Worm (Caenorhabditis elegans) whole organism, L4 larva: ENCODE data around the gene nas-10.

Experiments used
- F49E8.2 ChIP-seq: sonication (generic microtip); optimal IDR thresholded peaks from 2 replicates; lab custom pipeline; 2016; ENCODE audit warnings: missing compliant biosample characterization, mild to moderate bottlenecking, missing genetic modification characterization, borderline replicate concordance
- T26A8.4 ChIP-seq: fragments of 200-800 bp; sonication (Bioruptor generic); IDR thresholded peaks from 2 replicates; pipeline ENCODE4 v1.3.6; 2022; ENCODE audit warnings: missing genetic modification characterization, missing compliant biosample characterization
- Y48G9A.11 ChIP-seq: fragments of 200-800 bp; sonication (Bioruptor generic); IDR thresholded peaks from 2 replicates; pipeline ENCODE4 v1.3.6; 2022; ENCODE audit warnings: missing genetic modification reagents, missing genetic modification characterization, missing compliant biosample characterization
- ceh-28 ChIP-seq: fragments of 150-350 bp; optimal IDR thresholded peaks from 2 replicates; lab custom pipeline; 2014; ENCODE audit warnings: missing biosample characterization, missing genetic modification reagents, missing genetic modification characterization
- ceh-44 ChIP-seq: fragments of 200-800 bp; sonication (Bioruptor generic); IDR thresholded peaks from 2 replicates; pipeline ENCODE4 v1.3.6; 2022; ENCODE audit warnings: missing genetic modification reagents, missing genetic modification characterization, missing compliant biosample characterization
- ces-1 ChIP-seq: fragments of 150-350 bp; sonication (generic microtip); optimal IDR thresholded peaks from 4 replicates; lab custom pipeline; 2014; ENCODE audit warnings: missing biosample characterization, missing genetic modification reagents, missing genetic modification characterization
- daf-16 ChIP-seq, 3 experiments: sonication (generic microtip); optimal IDR thresholded peaks; 2 replicates each; lab custom pipeline; 2016 to 2017; ENCODE audit warnings: missing genetic modification characterization in 3 of 3, missing genetic modification reagents in 3 of 3, mild to moderate bottlenecking in 2 of 3, missing compliant biosample characterization in 2 of 3, missing biosample characterization in 1 of 3, moderate library complexity in 1 of 3
- daf-8 ChIP-seq: fragments of 200-800 bp; sonication (Bioruptor generic); IDR thresholded peaks from 2 replicates; pipeline ENCODE4 v1.3.6; 2022; ENCODE audit warnings: missing genetic modification characterization, missing compliant biosample characterization
- dmd-6 ChIP-seq: fragments of 200-800 bp; sonication (Bioruptor generic); IDR thresholded peaks from 2 replicates; pipeline ENCODE4 v1.3.6; 2022; ENCODE audit warnings: missing genetic modification reagents, missing genetic modification characterization, missing compliant biosample characterization
- dmd-9 ChIP-seq: fragments of 200-800 bp; sonication (Bioruptor generic); IDR thresholded peaks from 2 replicates; pipeline ENCODE4 v1.3.6; 2022; ENCODE audit warnings: missing genetic modification reagents, missing genetic modification characterization, missing compliant biosample characterization
- dve-1 ChIP-seq: sonication (generic microtip); optimal IDR thresholded peaks from 2 replicates; lab custom pipeline; 2017; ENCODE audit warnings: antibody characterized with exemption, mild to moderate bottlenecking, missing genetic modification characterization, missing compliant biosample characterization; ENCODE audit not compliant: insufficient read depth
- egl-27 ChIP-seq: sonication (generic microtip); optimal IDR thresholded peaks from 3 replicates; lab custom pipeline; 2017; ENCODE audit warnings: missing biosample characterization, missing genetic modification reagents, missing genetic modification characterization
- fos-1 ChIP-seq: fragments of 150-350 bp; optimal IDR thresholded peaks from 2 replicates; lab custom pipeline; 2014; ENCODE audit warnings: missing biosample characterization, missing genetic modification characterization
- hif-1 ChIP-seq, 2 experiments: sonication (generic microtip); optimal IDR thresholded peaks; 2 replicates each; lab custom pipeline; 2016 to 2017; ENCODE audit warnings: missing compliant biosample characterization in 2 of 2, missing genetic modification characterization in 2 of 2, missing genetic modification reagents in 2 of 2, missing genotype in 2 of 2, mild to moderate bottlenecking in 1 of 2
- hlh-11 ChIP-seq: fragments of 200-800 bp; sonication (Bioruptor generic); optimal IDR thresholded peaks from 2 replicates; lab custom pipeline; 2018; ENCODE audit warnings: mild to moderate bottlenecking, missing genetic modification characterization, missing compliant biosample characterization
- hmg-1.1 ChIP-seq: fragments of 200-800 bp; sonication (Bioruptor generic); IDR thresholded peaks from 2 replicates; pipeline ENCODE4 v1.3.6; 2022; ENCODE audit warnings: missing genetic modification reagents, missing genetic modification characterization, missing compliant biosample characterization
- lin-1 ChIP-seq: fragments of 200-800 bp; sonication (Bioruptor generic); IDR thresholded peaks from 2 replicates; pipeline ENCODE4 v1.3.6; 2022; ENCODE audit warnings: missing genetic modification reagents, missing genetic modification characterization, missing compliant biosample characterization
- lin-38 ChIP-seq: fragments of 200-800 bp; sonication (Bioruptor generic); IDR thresholded peaks from 2 replicates; pipeline ENCODE4 v1.3.6; 2022; ENCODE audit warnings: missing genetic modification reagents, missing genetic modification characterization, missing compliant biosample characterization
- mes-2 ChIP-seq: sonication (generic microtip); optimal IDR thresholded peaks from 2 replicates; lab custom pipeline; 2016; ENCODE audit warnings: missing genotype, mild to moderate bottlenecking, missing genetic modification characterization, missing compliant biosample characterization; ENCODE audit not compliant: poor library complexity, severe bottlenecking
- mxl-2 ChIP-seq: fragments of 200-800 bp; sonication (Bioruptor generic); conservative IDR thresholded peaks from 2 replicates; pipeline ENCODE4 v1.3.6; 2022; ENCODE audit warnings: missing genetic modification reagents, missing genetic modification characterization, missing compliant biosample characterization
- mxl-3 ChIP-seq: fragments of 200-800 bp; sonication (Bioruptor generic); optimal IDR thresholded peaks from 2 replicates; lab custom pipeline; 2018; ENCODE audit warnings: mild to moderate bottlenecking, missing genetic modification characterization, missing compliant biosample characterization
- nhr-111 ChIP-seq: fragments of 200-800 bp; sonication (Bioruptor generic); optimal IDR thresholded peaks from 2 replicates; lab custom pipeline; 2018; ENCODE audit warnings: mild to moderate bottlenecking, missing genetic modification characterization, missing compliant biosample characterization
- nhr-28 ChIP-seq: fragments of 150-350 bp; optimal IDR thresholded peaks from 2 replicates; lab custom pipeline; 2014; ENCODE audit warnings: missing biosample characterization, missing genetic modification characterization
- nhr-41 ChIP-seq: fragments of 200-800 bp; sonication (Bioruptor generic); IDR thresholded peaks from 2 replicates; pipeline ENCODE4 v1.3.6; 2022; ENCODE audit warnings: missing genetic modification reagents, missing genetic modification characterization, missing compliant biosample characterization
- nhr-77 ChIP-seq: fragments of 150-350 bp; optimal IDR thresholded peaks from 2 replicates; lab custom pipeline; 2014; ENCODE audit warnings: missing biosample characterization, missing genetic modification characterization
- pha-4 ChIP-seq, 2 experiments: fragments of 150-350 bp in 1 of 2; fragments of 200-800 bp in 1 of 2; sonication (Bioruptor generic) in 1 of 2; IDR thresholded peaks in 1 of 2; optimal IDR thresholded peaks in 1 of 2; 2 replicates each; pipeline versions ENCODE4 v1.3.6 to Lab custom; 2014 to 2022; ENCODE audit warnings: missing genetic modification characterization in 2 of 2, missing genetic modification reagents in 2 of 2, missing biosample characterization in 1 of 2, missing compliant biosample characterization in 1 of 2
- php-3 ChIP-seq: fragments of 200-800 bp; sonication (Bioruptor generic); IDR thresholded peaks from 2 replicates; pipeline ENCODE4 v1.3.6; 2022; ENCODE audit warnings: missing genetic modification reagents, missing genetic modification characterization, missing compliant biosample characterization
- pqm-1 ChIP-seq: sonication (generic microtip); optimal IDR thresholded peaks from 2 replicates; lab custom pipeline; 2017; ENCODE audit warnings: missing biosample characterization, missing genetic modification characterization
- sdz-12 ChIP-seq: fragments of 200-800 bp; sonication (Bioruptor generic); optimal IDR thresholded peaks from 2 replicates; lab custom pipeline; 2018; ENCODE audit warnings: mild to moderate bottlenecking, missing genetic modification characterization, missing compliant biosample characterization
- snpc-1.2 ChIP-seq: fragments of 200-800 bp; sonication (Bioruptor generic); IDR thresholded peaks from 2 replicates; pipeline ENCODE4 v1.3.6; 2022; ENCODE audit warnings: missing genetic modification reagents, missing genetic modification characterization, missing compliant biosample characterization
- tag-97 ChIP-seq: fragments of 200-800 bp; sonication (Bioruptor generic); IDR thresholded peaks from 2 replicates; pipeline ENCODE4 v1.3.6; 2022; ENCODE audit warnings: missing genetic modification characterization, missing compliant biosample characterization
- tra-1 ChIP-seq: fragments of 200-800 bp; sonication (Bioruptor generic); IDR thresholded peaks from 2 replicates; pipeline ENCODE4 v1.3.6; 2022; ENCODE audit warnings: missing genetic modification reagents, missing genetic modification characterization, missing compliant biosample characterization
- unc-62 ChIP-seq, 3 experiments: fragments of 150-350 bp in 1 of 3; sonication (generic microtip); optimal IDR thresholded peaks in 2 of 3; peaks in 1 of 3; 1 replicate in 1 of 3; 2 replicates in 2 of 3; lab custom pipeline; 2014 to 2017; ENCODE audit warnings: missing biosample characterization in 3 of 3, missing genetic modification characterization in 3 of 3, missing genetic modification reagents in 3 of 3, missing genotype in 1 of 3

nas-10 gene

DNA sequence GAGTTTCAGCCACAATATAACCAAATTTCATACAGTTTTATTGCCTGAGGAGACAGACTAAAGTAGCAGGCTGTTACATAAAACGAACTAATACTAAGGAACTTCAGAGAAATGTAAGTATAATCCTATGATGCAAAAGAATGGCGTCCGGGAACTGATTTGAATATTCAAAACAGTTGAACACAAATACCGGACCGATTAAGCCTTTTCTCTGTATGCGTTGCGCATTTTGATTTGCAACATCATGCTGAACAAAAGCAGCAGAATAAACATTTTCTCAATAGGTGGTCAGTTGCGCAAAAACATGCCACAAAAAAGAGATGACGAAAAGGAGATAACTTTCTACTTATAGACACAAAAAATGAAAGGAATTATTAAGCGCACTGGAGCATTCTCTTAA is 39.3 kb downstream of the nas-10 start:
- TF ChIP-seq Y48G9A.11 (GFP tag; lab: Robert Waterston, UW): no peak
- TF ChIP-seq unc-62 (GFP tag; optimal IDR thresholded peaks at IDR 0.05 in 1 of 2; lab: Kevin White, UChicago): peak in 1 of 2 experiments; percentile 95
- no peak for TF ChIP-seq unc-62 (tag; optimal IDR thresholded peaks at IDR 0.05; lab: Kevin White, UChicago)

DNA sequence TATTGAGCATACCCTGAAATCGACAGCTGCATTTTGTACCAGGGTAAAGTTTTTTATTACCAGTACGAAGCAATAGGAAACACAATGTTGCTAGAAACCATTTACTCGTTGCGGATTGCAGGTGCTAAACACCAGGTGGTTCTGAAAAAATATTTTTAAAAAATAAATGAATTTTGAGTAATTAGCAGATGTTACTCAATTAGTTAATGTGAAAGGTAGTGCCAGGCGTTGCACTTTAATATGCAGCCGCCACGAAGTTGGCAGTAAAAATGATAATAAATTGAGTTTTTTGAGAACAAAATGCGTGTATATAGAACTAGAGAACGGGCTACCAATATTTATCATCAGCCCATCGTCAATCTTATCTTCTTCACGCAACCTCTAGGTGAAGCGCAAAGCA is 43.7 kb downstream of the nas-10 start, which contains the start of gene nstp-9:
nstp-9 (minus strand) TSS at position 101 of the 400 bp plus-strand sequence.
- TF ChIP-seq ces-1 (GFP tag; lab: Kevin White, UChicago) (no peak), mes-2 (no peak), ceh-28 (tag; lab: Kevin White, UChicago) (no peak), F49E8.2 (tag; lab: Kevin White, UChicago) (no peak)
- TF ChIP-seq, all 104 proteins: peak for 0

DNA sequence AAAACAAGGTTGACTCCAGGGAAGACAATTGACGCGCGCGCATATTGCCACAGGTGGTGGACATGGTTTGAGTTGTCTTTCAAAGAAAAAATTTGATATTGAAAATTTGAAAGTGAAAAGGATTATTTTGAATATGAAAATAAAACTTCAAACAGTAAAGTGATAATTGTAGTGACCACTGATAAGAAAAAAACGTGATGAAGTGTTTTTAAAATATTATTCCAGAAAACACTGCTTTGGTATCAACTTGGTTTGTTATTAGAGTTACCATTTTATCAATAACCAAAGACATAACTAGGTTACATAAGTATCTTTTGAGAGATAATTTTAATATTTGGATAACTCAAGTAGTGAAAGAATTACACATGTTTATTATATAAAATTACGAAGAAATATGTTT is 47.1 kb downstream of the nas-10 start:
- peak; percentile 29 for TF ChIP-seq hlh-11 (tag; lab: Kevin White, UChicago)
- TF ChIP-seq nhr-41: no peak
- TF ChIP-seq nhr-111 (GFP tag; lab: Kevin White, UChicago): no peak
- TF ChIP-seq Y48G9A.11 (GFP tag; lab: Robert Waterston, UW): no peak
- no peak for TF ChIP-seq ceh-44
- no peak for TF ChIP-seq php-3 (GFP tag; lab: Robert Waterston, UW)
- peak; percentile 72 for TF ChIP-seq dve-1
- no peak for TF ChIP-seq snpc-1.2 (GFP tag; lab: Robert Waterston, UW)
- TF ChIP-seq mxl-2 (GFP tag; lab: Robert Waterston, UW): no peak
- no peak for TF ChIP-seq hif-1 (tag; optimal IDR thresholded peaks at IDR 0.05; lab: Kevin White, UChicago)
- no peak for TF ChIP-seq daf-8 (GFP tag; lab: Robert Waterston, UW)
- TF ChIP-seq mxl-3 (GFP tag; lab: Kevin White, UChicago): no peak
- TF ChIP-seq lin-38 (GFP tag; lab: Robert Waterston, UW): no peak
- TF ChIP-seq dmd-6: no peak
- TF ChIP-seq pha-4 (GFP tag; IDR thresholded peaks at IDR 0.05; lab: Robert Waterston, UW): no peak
- no peak for TF ChIP-seq pha-4 (tag; optimal IDR thresholded peaks at IDR 0.05; lab: Kevin White, UChicago)
- no peak for TF ChIP-seq daf-16 (GFP tag; optimal IDR thresholded peaks at IDR 0.05; lab: Kevin White, UChicago)
- peak; percentile 95 for TF ChIP-seq daf-16 (tag; optimal IDR thresholded peaks at IDR 0.05; lab: Kevin White, UChicago)
- peak; percentile 45 for TF ChIP-seq nhr-28 (tag; lab: Kevin White, UChicago)
- no peak for TF ChIP-seq egl-27 (tag; lab: Kevin White, UChicago)
- TF ChIP-seq dmd-9 (GFP tag; lab: Robert Waterston, UW): no peak
- no peak for TF ChIP-seq lin-1
- no peak for TF ChIP-seq nhr-77 (tag; lab: Kevin White, UChicago)
- TF ChIP-seq hmg-1.1: no peak
- TF ChIP-seq fos-1 (tag; lab: Kevin White, UChicago): no peak
- no peak for TF ChIP-seq tag-97 (GFP tag; lab: Robert Waterston, UW)
- TF ChIP-seq tra-1 (GFP tag; lab: Robert Waterston, UW): no peak
- no peak for TF ChIP-seq T26A8.4 (GFP tag; lab: Robert Waterston, UW)
- no peak for TF ChIP-seq sdz-12 (GFP tag; lab: Kevin White, UChicago)
- no peak for TF ChIP-seq pqm-1 (tag; lab: Kevin White, UChicago)
